Worm (Caenorhabditis elegans) whole organism, L4 larva: ENCODE measurements around the gene C28H8.5.

Experiments used
- D1046.2 ChIP-seq: fragments of 200-800 bp; sonication (Bioruptor generic); IDR thresholded peaks from 2 replicates; pipeline ENCODE4 v1.3.6; 2022; ENCODE audit warnings: missing genetic modification characterization, missing compliant biosample characterization
- F26F4.8 ChIP-seq: fragments of 200-800 bp; sonication (Bioruptor generic); conservative IDR thresholded peaks from 2 replicates; pipeline ENCODE4 v1.3.6; 2022; ENCODE audit warnings: missing genetic modification characterization, missing compliant biosample characterization
- F44E2.7 ChIP-seq: fragments of 200-800 bp; sonication (Bioruptor generic); IDR thresholded peaks from 2 replicates; pipeline ENCODE4 v2.1.2; 2022; ENCODE audit warnings: missing genetic modification characterization, missing compliant biosample characterization
- R02D3.7 ChIP-seq: fragments of 150-350 bp; sonication (generic microtip); optimal IDR thresholded peaks from 3 replicates; lab custom pipeline; 2014; ENCODE audit warnings: missing biosample characterization, missing genetic modification characterization
- ZK337.2 ChIP-seq: fragments of 200-800 bp; sonication (Bioruptor generic); IDR thresholded peaks from 2 replicates; pipeline ENCODE4 v1.3.6; 2022; ENCODE audit warnings: missing genetic modification reagents, missing genetic modification characterization, missing compliant biosample characterization
- ZK546.5 ChIP-seq, 2 experiments: sonication (generic microtip); optimal IDR thresholded peaks; 2 replicates each; lab custom pipeline; 2017; ENCODE audit warnings: missing biosample characterization in 2 of 2, missing genetic modification characterization in 2 of 2
- ceh-20 ChIP-seq: fragments of 200-800 bp; sonication (Bioruptor generic); IDR thresholded peaks from 2 replicates; pipeline ENCODE4 v1.3.6; 2022; ENCODE audit warnings: missing genetic modification reagents, missing genetic modification characterization, missing compliant biosample characterization
- ceh-44 ChIP-seq: fragments of 200-800 bp; sonication (Bioruptor generic); IDR thresholded peaks from 2 replicates; pipeline ENCODE4 v1.3.6; 2022; ENCODE audit warnings: missing genetic modification reagents, missing genetic modification characterization, missing compliant biosample characterization
- ceh-62 ChIP-seq: sonication (generic microtip); optimal IDR thresholded peaks from 2 replicates; lab custom pipeline; 2017; ENCODE audit warnings: missing biosample characterization, missing genetic modification characterization
- ceh-82 ChIP-seq: sonication (generic microtip); optimal IDR thresholded peaks from 2 replicates; lab custom pipeline; 2017; ENCODE audit warnings: missing biosample characterization, missing genetic modification characterization
- daf-12 ChIP-seq: fragments of 150-350 bp; optimal IDR thresholded peaks from 2 replicates; lab custom pipeline; 2014; ENCODE audit warnings: missing biosample characterization, missing genetic modification reagents, missing genetic modification characterization
- daf-16 ChIP-seq, 3 experiments: sonication (generic microtip); optimal IDR thresholded peaks; 2 replicates each; lab custom pipeline; 2016 to 2017; ENCODE audit warnings: missing genetic modification characterization in 3 of 3, missing genetic modification reagents in 3 of 3, mild to moderate bottlenecking in 2 of 3, missing compliant biosample characterization in 2 of 3, missing biosample characterization in 1 of 3, moderate library complexity in 1 of 3
- dmd-8 ChIP-seq: fragments of 200-800 bp; sonication (Bioruptor generic); IDR thresholded peaks from 2 replicates; pipeline ENCODE4 v1.3.6; 2022; ENCODE audit warnings: missing genetic modification characterization, missing compliant biosample characterization
- dve-1 ChIP-seq: sonication (generic microtip); optimal IDR thresholded peaks from 2 replicates; lab custom pipeline; 2017; ENCODE audit warnings: antibody characterized with exemption, mild to moderate bottlenecking, missing genetic modification characterization, missing compliant biosample characterization; ENCODE audit not compliant: insufficient read depth
- egl-27 ChIP-seq: sonication (generic microtip); optimal IDR thresholded peaks from 3 replicates; lab custom pipeline; 2017; ENCODE audit warnings: missing biosample characterization, missing genetic modification reagents, missing genetic modification characterization
- egl-43 ChIP-seq: fragments of 200-800 bp; sonication (Bioruptor generic); IDR thresholded peaks from 2 replicates; pipeline ENCODE4 v1.3.6; 2022; ENCODE audit warnings: missing genetic modification reagents, missing genetic modification characterization, missing compliant biosample characterization
- fkh-10 ChIP-seq: fragments of 150-350 bp; optimal IDR thresholded peaks from 2 replicates; lab custom pipeline; 2014; ENCODE audit warnings: missing biosample characterization, missing genetic modification reagents, missing genetic modification characterization
- fos-1 ChIP-seq: fragments of 150-350 bp; optimal IDR thresholded peaks from 2 replicates; lab custom pipeline; 2014; ENCODE audit warnings: missing biosample characterization, missing genetic modification characterization
- gei-8 ChIP-seq: fragments of 200-800 bp; sonication (Bioruptor generic); optimal IDR thresholded peaks from 2 replicates; lab custom pipeline; 2018; ENCODE audit warnings: mild to moderate bottlenecking, missing genetic modification characterization, missing compliant biosample characterization
- hif-1 ChIP-seq, 2 experiments: sonication (generic microtip); optimal IDR thresholded peaks; 2 replicates each; lab custom pipeline; 2016 to 2017; ENCODE audit warnings: missing compliant biosample characterization in 2 of 2, missing genetic modification characterization in 2 of 2, missing genetic modification reagents in 2 of 2, missing genotype in 2 of 2, mild to moderate bottlenecking in 1 of 2
- hlh-11 ChIP-seq: fragments of 200-800 bp; sonication (Bioruptor generic); optimal IDR thresholded peaks from 2 replicates; lab custom pipeline; 2018; ENCODE audit warnings: mild to moderate bottlenecking, missing genetic modification characterization, missing compliant biosample characterization
- hlh-30 ChIP-seq: sonication (generic microtip); optimal IDR thresholded peaks from 2 replicates; lab custom pipeline; 2017; ENCODE audit warnings: antibody characterized with exemption, mild to moderate bottlenecking, missing genetic modification characterization, missing compliant biosample characterization; ENCODE audit not compliant: insufficient read depth
- hmg-1.1 ChIP-seq: fragments of 200-800 bp; sonication (Bioruptor generic); IDR thresholded peaks from 2 replicates; pipeline ENCODE4 v1.3.6; 2022; ENCODE audit warnings: missing genetic modification reagents, missing genetic modification characterization, missing compliant biosample characterization
- jun-1 ChIP-seq: fragments of 150-350 bp; optimal IDR thresholded peaks from 2 replicates; lab custom pipeline; 2014; ENCODE audit warnings: missing biosample characterization, missing genetic modification reagents, missing genetic modification characterization
- lin-1 ChIP-seq: fragments of 200-800 bp; sonication (Bioruptor generic); IDR thresholded peaks from 2 replicates; pipeline ENCODE4 v1.3.6; 2022; ENCODE audit warnings: missing genetic modification reagents, missing genetic modification characterization, missing compliant biosample characterization
- lin-15B ChIP-seq: fragments of 150-350 bp; sonication (generic microtip); optimal IDR thresholded peaks from 3 replicates; lab custom pipeline; 2014; ENCODE audit warnings: missing biosample characterization, missing genetic modification characterization
- lin-29 ChIP-seq: fragments of 200-800 bp; sonication (Bioruptor generic); IDR thresholded peaks from 2 replicates; pipeline ENCODE4 v1.3.6; 2022; ENCODE audit warnings: missing genetic modification reagents, missing genetic modification characterization, missing compliant biosample characterization
- mdl-1 ChIP-seq, 2 experiments: fragments of 150-350 bp in 1 of 2; sonication (generic microtip) in 1 of 2; optimal IDR thresholded peaks; 2 replicates each; lab custom pipeline; 2014 to 2017; ENCODE audit warnings: missing biosample characterization in 2 of 2, missing genetic modification characterization in 2 of 2
- mdt-29 ChIP-seq: fragments of 200-800 bp; sonication (Bioruptor generic); IDR thresholded peaks from 2 replicates; pipeline ENCODE4 v1.3.6; 2022; ENCODE audit warnings: missing genetic modification reagents, missing genetic modification characterization, missing compliant biosample characterization
- mep-1 ChIP-seq: fragments of 150-350 bp; sonication (generic microtip); optimal IDR thresholded peaks from 3 replicates; lab custom pipeline; 2014; ENCODE audit warnings: missing biosample characterization, missing genetic modification characterization
- nhr-10 ChIP-seq: fragments of 150-350 bp; optimal IDR thresholded peaks from 2 replicates; lab custom pipeline; 2014; ENCODE audit warnings: missing biosample characterization, missing genetic modification characterization
- nhr-237 ChIP-seq: sonication (generic microtip); optimal IDR thresholded peaks from 2 replicates; lab custom pipeline; 2017; ENCODE audit warnings: missing biosample characterization, missing genetic modification characterization
- nhr-42 ChIP-seq: fragments of 200-800 bp; sonication (Bioruptor generic); IDR thresholded peaks from 2 replicates; pipeline ENCODE4 v1.3.6; 2022; ENCODE audit warnings: missing genetic modification characterization, missing compliant biosample characterization
- nhr-76 ChIP-seq: fragments of 150-350 bp; optimal IDR thresholded peaks from 2 replicates; lab custom pipeline; 2014; ENCODE audit warnings: missing biosample characterization, missing genetic modification characterization
- nhr-77 ChIP-seq: fragments of 150-350 bp; optimal IDR thresholded peaks from 2 replicates; lab custom pipeline; 2014; ENCODE audit warnings: missing biosample characterization, missing genetic modification characterization
- pqm-1 ChIP-seq: sonication (generic microtip); optimal IDR thresholded peaks from 2 replicates; lab custom pipeline; 2017; ENCODE audit warnings: missing biosample characterization, missing genetic modification characterization
- rbr-2 ChIP-seq: sonication (generic microtip); optimal IDR thresholded peaks from 2 replicates; lab custom pipeline; 2016; ENCODE audit warnings: missing genotype, missing genetic modification characterization, missing compliant biosample characterization
- saeg-2 ChIP-seq: fragments of 200-800 bp; sonication (Bioruptor generic); IDR thresholded peaks from 2 replicates; pipeline ENCODE4 v1.3.6; 2022; ENCODE audit warnings: missing genetic modification reagents, missing genetic modification characterization, missing compliant biosample characterization
- sdz-12 ChIP-seq: fragments of 200-800 bp; sonication (Bioruptor generic); optimal IDR thresholded peaks from 2 replicates; lab custom pipeline; 2018; ENCODE audit warnings: mild to moderate bottlenecking, missing genetic modification characterization, missing compliant biosample characterization
- set-16 ChIP-seq: fragments of 200-800 bp; sonication (Bioruptor generic); IDR thresholded peaks from 2 replicates; pipeline ENCODE4 v1.3.6; 2022; ENCODE audit warnings: missing genetic modification reagents, missing genetic modification characterization, missing compliant biosample characterization
- snpc-4 ChIP-seq: fragments of 150-350 bp; optimal IDR thresholded peaks from 2 replicates; lab custom pipeline; 2014; ENCODE audit warnings: missing biosample characterization, missing genetic modification characterization
- unc-130 ChIP-seq: sonication (generic microtip); optimal IDR thresholded peaks from 2 replicates; lab custom pipeline; 2016; ENCODE audit warnings: missing genetic modification reagents, missing genetic modification characterization, missing compliant biosample characterization
- unc-62 ChIP-seq, 3 experiments: fragments of 150-350 bp in 1 of 3; sonication (generic microtip); optimal IDR thresholded peaks in 2 of 3; peaks in 1 of 3; 1 replicate in 1 of 3; 2 replicates in 2 of 3; lab custom pipeline; 2014 to 2017; ENCODE audit warnings: missing biosample characterization in 3 of 3, missing genetic modification characterization in 3 of 3, missing genetic modification reagents in 3 of 3, missing genotype in 1 of 3
- vab-7 ChIP-seq: fragments of 200-800 bp; sonication (Bioruptor generic); IDR thresholded peaks from 2 replicates; pipeline ENCODE4 v1.3.6; 2022; ENCODE audit warnings: missing genetic modification reagents, missing genetic modification characterization, missing compliant biosample characterization
- zag-1 ChIP-seq: fragments of 150-350 bp; optimal IDR thresholded peaks from 2 replicates; lab custom pipeline; 2014; ENCODE audit warnings: missing biosample characterization, missing genetic modification characterization
- zfp-2 ChIP-seq: sonication (generic microtip); optimal IDR thresholded peaks from 2 replicates; lab custom pipeline; 2016; ENCODE audit warnings: mild to moderate bottlenecking, missing genetic modification characterization, missing compliant biosample characterization
- zfp-3 ChIP-seq: fragments of 200-800 bp; sonication (Bioruptor generic); conservative IDR thresholded peaks from 2 replicates; pipeline ENCODE4 v1.3.6; 2022; ENCODE audit warnings: missing genetic modification reagents, missing genetic modification characterization, missing compliant biosample characterization
- ztf-7 ChIP-seq: fragments of 150-350 bp; optimal IDR thresholded peaks from 2 replicates; lab custom pipeline; 2014; ENCODE audit warnings: missing biosample characterization, missing genetic modification characterization

C28H8.5 gene

DNA sequence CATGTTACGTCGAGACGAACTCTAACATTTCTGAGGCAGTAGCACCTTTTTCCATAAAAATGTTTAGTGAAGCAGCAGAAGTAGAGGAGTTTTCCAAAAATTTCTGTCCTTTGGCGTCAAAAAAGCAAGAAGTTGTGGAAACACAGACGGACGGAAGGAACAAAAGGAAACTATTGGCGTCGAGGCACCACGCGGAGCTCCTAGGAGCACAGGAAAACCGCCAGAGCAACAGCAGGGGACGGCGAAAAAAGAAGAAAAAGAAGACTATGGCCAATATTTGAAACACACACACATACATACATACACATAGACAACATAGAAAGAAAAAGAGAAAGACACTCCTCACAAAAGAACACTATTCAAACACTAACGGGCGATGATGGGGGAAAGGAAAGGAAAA, 41.2 kb upstream of the C28H8.5 start (continued):
- TF ChIP-seq mep-1 (tag; lab: Kevin White, UChicago) (peak; percentile 23), fos-1 (tag; lab: Kevin White, UChicago) (no peak), nhr-237 (no peak), fkh-10 (GFP tag; lab: Kevin White, UChicago) (peak; percentile 29), mdl-1 (tag; optimal IDR thresholded peaks at IDR 0.05; lab: Kevin White, UChicago) (no peak), lin-29 (GFP tag; lab: Robert Waterston, UW) (no peak)

DNA sequence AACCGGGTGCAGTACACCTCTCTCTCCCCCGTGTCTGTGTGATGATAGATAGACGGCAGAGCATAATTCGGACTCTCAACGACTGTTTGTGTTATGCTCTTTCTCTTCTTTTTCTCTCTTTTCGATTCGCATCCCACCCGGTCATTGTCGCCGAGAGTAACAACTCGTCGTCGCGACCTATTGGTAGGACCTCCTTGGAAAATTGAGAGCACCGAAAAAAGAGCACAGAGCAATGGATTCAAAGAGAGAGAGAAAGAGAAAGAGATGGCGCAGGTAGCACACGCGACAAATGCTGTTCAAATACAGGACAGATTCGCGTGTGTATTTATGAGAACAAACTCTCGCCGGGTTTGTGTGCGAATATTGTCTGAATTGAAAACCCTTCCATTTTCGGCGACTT, 40.4 kb upstream of the C28H8.5 start:
- TF ChIP-seq hmg-1.1 = 0 out of 2 replicates have a peak, but pooled peaks have one; percentile 21
- no peak for TF ChIP-seq lin-29 (GFP tag; lab: Robert Waterston, UW)
- TF ChIP-seq unc-62 (GFP tag; optimal IDR thresholded peaks at IDR 0.05 in 1 of 2; lab: Kevin White, UChicago) = peak in 1 of 2 experiments; percentile 39
- no peak for TF ChIP-seq unc-62 (tag; optimal IDR thresholded peaks at IDR 0.05; lab: Kevin White, UChicago)
- TF ChIP-seq, all 104 proteins: peak for 2

DNA sequence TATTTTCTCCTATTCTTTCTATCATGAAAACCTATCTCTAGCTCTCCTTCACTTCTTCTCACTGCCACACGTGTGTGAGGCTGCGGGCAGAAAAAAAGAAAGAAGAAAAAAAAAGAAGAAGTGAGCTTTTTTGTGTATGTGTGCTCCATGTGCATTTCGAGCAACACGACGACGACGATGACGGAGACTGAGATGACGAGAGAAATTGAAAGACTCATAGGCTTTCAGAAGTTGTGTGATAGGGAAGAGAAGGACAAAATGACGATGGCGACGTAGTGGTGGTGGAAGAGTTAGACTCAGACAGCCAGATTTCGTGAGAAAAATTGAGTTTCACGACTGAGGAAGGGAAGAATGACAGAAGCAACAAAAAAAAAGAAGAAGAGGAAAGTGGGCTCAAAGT, 38.6 kb upstream of the C28H8.5 start:
- TF ChIP-seq rbr-2 (tag; lab: Kevin White, UChicago) (peak; percentile 86), hlh-30 (tag; lab: Kevin White, UChicago) (peak; percentile 69), F26F4.8 (GFP tag; lab: Robert Waterston, UW) (no peak), zfp-3 (GFP tag; lab: Robert Waterston, UW) (no peak), zag-1 (no peak), vab-7 (no peak), nhr-10 (tag; lab: Kevin White, UChicago) (no peak), daf-12 (tag; lab: Kevin White, UChicago) (no peak), ZK546.5 (tag; optimal IDR thresholded peaks at IDR 0.05; lab: Kevin White, UChicago) (no peak), ceh-62 (tag; lab: Kevin White, UChicago) (no peak), ceh-82 (tag; lab: Kevin White, UChicago) (no peak), unc-130 (GFP tag; lab: Kevin White, UChicago) (no peak), ceh-20 (GFP tag; lab: Robert Waterston, UW) (peak; percentile 71; the same call in 1 of the 2 replicates), lin-1 (GFP tag; lab: Robert Waterston, UW) (no peak), set-16 (GFP tag; lab: Robert Waterston, UW) (no peak; the same call in 1 of the 2 replicates), R02D3.7 (tag; lab: Kevin White, UChicago) (no peak), hlh-11 (tag; lab: Kevin White, UChicago) (peak; percentile 43), egl-43 (GFP tag; lab: Robert Waterston, UW) (no peak), mdt-29 (GFP tag; lab: Robert Waterston, UW) (no peak), D1046.2 (GFP tag; lab: Robert Waterston, UW) (no peak), nhr-237 (no peak), nhr-77 (tag; lab: Kevin White, UChicago) (no peak), dmd-8 (GFP tag; lab: Robert Waterston, UW) (no peak), hif-1 (tag; optimal IDR thresholded peaks at IDR 0.05; lab: Kevin White, UChicago) (peak in 1 of 2 experiments; percentile 45), ztf-7 (tag; lab: Kevin White, UChicago) (no peak), pqm-1 (tag; lab: Kevin White, UChicago) (no peak), sdz-12 (no peak), saeg-2 (GFP tag; lab: Robert Waterston, UW) (no peak), gei-8 (no peak), snpc-4 (tag; lab: Kevin White, UChicago) (no peak), F44E2.7 (GFP tag; lab: Robert Waterston, UW) (no peak), nhr-76 (no peak), jun-1 (tag; lab: Kevin White, UChicago) (no peak), daf-16 (GFP tag; optimal IDR thresholded peaks at IDR 0.05; lab: Kevin White, UChicago) (no peak), daf-16 (tag; optimal IDR thresholded peaks at IDR 0.05; lab: Kevin White, UChicago) (no peak), nhr-42 (GFP tag; lab: Robert Waterston, UW) (no peak), lin-15B (no peak), ZK337.2 (GFP tag; lab: Robert Waterston, UW) (no peak), dve-1 (tag; lab: Kevin White, UChicago) (peak; percentile 11), zfp-2 (no peak), egl-27 (tag; lab: Kevin White, UChicago) (no peak), ceh-44 (GFP tag; lab: Robert Waterston, UW) (no peak)
